Worm (Caenorhabditis elegans) whole organism, late embryonic: Measurements from ENCODE around the gene T05A8.3.
A peak's percentile ranks its signal among the peaks of the same experiment; 100 is the strongest.

Experiments
- C08G9.2 ChIP-seq: sonication (generic microtip); optimal IDR thresholded peaks from 2 replicates; lab custom pipeline; 2016; ENCODE audit warnings: mild to moderate bottlenecking, missing genetic modification characterization, moderate library complexity, missing compliant biosample characterization
- C38D4.7 ChIP-seq: fragments of 200-800 bp; sonication (Bioruptor generic); optimal IDR thresholded peaks from 2 replicates; lab custom pipeline; 2018; ENCODE audit warnings: mild to moderate bottlenecking, missing genetic modification characterization, moderate library complexity, missing compliant biosample characterization
- K09A11.1 ChIP-seq: sonication (generic microtip); optimal IDR thresholded peaks from 2 replicates; lab custom pipeline; 2017; ENCODE audit warnings: antibody characterized with exemption, mild to moderate bottlenecking, missing genetic modification characterization, missing compliant biosample characterization; ENCODE audit not compliant: insufficient read depth
- T23F11.4 ChIP-seq: fragments of 200-800 bp; sonication (Bioruptor generic); optimal IDR thresholded peaks from 2 replicates; lab custom pipeline; 2018; ENCODE audit warnings: mild to moderate bottlenecking, missing genetic modification characterization, missing compliant biosample characterization
- ceh-18 ChIP-seq: sonication (generic microtip); optimal IDR thresholded peaks from 2 replicates; lab custom pipeline; 2016; ENCODE audit warnings: missing genetic modification characterization, missing compliant biosample characterization
- ceh-19 ChIP-seq: fragments of 200-800 bp; sonication (Bioruptor generic); optimal IDR thresholded peaks from 2 replicates; lab custom pipeline; 2018; ENCODE audit warnings: mild to moderate bottlenecking, missing genetic modification characterization, missing compliant biosample characterization
- ceh-22 ChIP-seq: sonication (generic microtip); optimal IDR thresholded peaks from 2 replicates; lab custom pipeline; 2017; ENCODE audit warnings: missing biosample characterization, missing genetic modification characterization
- ceh-31 ChIP-seq: sonication (generic microtip); optimal IDR thresholded peaks from 2 replicates; lab custom pipeline; 2016; ENCODE audit warnings: missing genetic modification characterization, missing compliant biosample characterization
- ceh-34 ChIP-seq: sonication (generic microtip); optimal IDR thresholded peaks from 2 replicates; lab custom pipeline; 2016; ENCODE audit warnings: mild to moderate bottlenecking, missing genetic modification characterization, missing compliant biosample characterization
- ceh-45 ChIP-seq: fragments of 200-800 bp; sonication (Bioruptor generic); IDR thresholded peaks from 2 replicates; pipeline ENCODE4 v1.3.6; 2022; ENCODE audit warnings: missing genetic modification reagents, missing genetic modification characterization, missing compliant biosample characterization
- ceh-9 ChIP-seq: sonication (generic microtip); optimal IDR thresholded peaks from 2 replicates; lab custom pipeline; 2016; ENCODE audit warnings: mild to moderate bottlenecking, missing genetic modification characterization, inconsistent platforms, missing compliant biosample characterization
- che-1 ChIP-seq: sonication (generic microtip); optimal IDR thresholded peaks from 2 replicates; lab custom pipeline; 2016; ENCODE audit warnings: mild to moderate bottlenecking, missing genetic modification characterization, missing compliant biosample characterization
- dmd-4 ChIP-seq: sonication (generic microtip); optimal IDR thresholded peaks from 2 replicates; lab custom pipeline; 2016; ENCODE audit warnings: borderline replicate concordance, missing genetic modification characterization, missing compliant biosample characterization
- dve-1 ChIP-seq: sonication (generic microtip); optimal IDR thresholded peaks from 2 replicates; lab custom pipeline; 2017; ENCODE audit warnings: antibody characterized with exemption, mild to moderate bottlenecking, missing genetic modification characterization, missing compliant biosample characterization
- elt-2 ChIP-seq: sonication (generic microtip); optimal IDR thresholded peaks from 2 replicates; lab custom pipeline; 2016; ENCODE audit warnings: missing genetic modification reagents, missing genetic modification characterization, missing compliant biosample characterization
- fkh-10 ChIP-seq: fragments of 150-350 bp; optimal IDR thresholded peaks from 2 replicates; lab custom pipeline; 2014; ENCODE audit warnings: missing biosample characterization, missing genetic modification reagents, missing genetic modification characterization
- hlh-13 ChIP-seq: fragments of 200-800 bp; sonication (Bioruptor generic); optimal IDR thresholded peaks from 2 replicates; lab custom pipeline; 2018; ENCODE audit warnings: mild to moderate bottlenecking, missing genetic modification characterization, missing compliant biosample characterization
- hlh-15 ChIP-seq: sonication (generic microtip); optimal IDR thresholded peaks from 2 replicates; lab custom pipeline; 2016; ENCODE audit warnings: missing genetic modification characterization, missing compliant biosample characterization
- hlh-30 ChIP-seq: sonication (generic microtip); optimal IDR thresholded peaks from 2 replicates; lab custom pipeline; 2017; ENCODE audit warnings: antibody characterized with exemption, missing genetic modification characterization, missing compliant biosample characterization; ENCODE audit not compliant: insufficient read depth
- hlh-6 ChIP-seq: sonication (generic microtip); optimal IDR thresholded peaks from 2 replicates; lab custom pipeline; 2016; ENCODE audit warnings: missing genotype, missing genetic modification characterization, missing compliant biosample characterization
- hlh-8 ChIP-seq: sonication (generic microtip); optimal IDR thresholded peaks from 2 replicates; lab custom pipeline; 2016; ENCODE audit warnings: missing genotype, missing genetic modification characterization, missing compliant biosample characterization
- lim-6 ChIP-seq: sonication (generic microtip); optimal IDR thresholded peaks from 2 replicates; lab custom pipeline; 2016; ENCODE audit warnings: missing genetic modification characterization, missing compliant biosample characterization
- lin-11 ChIP-seq: fragments of 200-800 bp; sonication (Bioruptor generic); optimal IDR thresholded peaks from 2 replicates; lab custom pipeline; 2018; ENCODE audit warnings: mild to moderate bottlenecking, missing genetic modification characterization, missing compliant biosample characterization
- nhr-11 ChIP-seq: fragments of 150-350 bp; optimal IDR thresholded peaks from 2 replicates; lab custom pipeline; 2014; ENCODE audit warnings: missing biosample characterization, missing genetic modification characterization
- nhr-232 ChIP-seq: sonication (generic microtip); optimal IDR thresholded peaks from 2 replicates; lab custom pipeline; 2016; ENCODE audit warnings: missing genetic modification characterization, missing compliant biosample characterization
- odd-2 ChIP-seq: sonication (generic microtip); optimal IDR thresholded peaks from 2 replicates; lab custom pipeline; 2017; ENCODE audit warnings: antibody characterized with exemption, mild to moderate bottlenecking, missing genetic modification characterization, missing compliant biosample characterization
- ref-2 ChIP-seq: sonication (generic microtip); optimal IDR thresholded peaks from 2 replicates; lab custom pipeline; 2016; ENCODE audit warnings: missing genetic modification characterization, missing compliant biosample characterization
- sdc-2 ChIP-seq: sonication (generic microtip); optimal IDR thresholded peaks from 2 replicates; lab custom pipeline; 2016; ENCODE audit warnings: missing genotype, missing genetic modification characterization, missing compliant biosample characterization
- sox-4 ChIP-seq: sonication (generic microtip); optimal IDR thresholded peaks from 2 replicates; lab custom pipeline; 2017; ENCODE audit warnings: mild to moderate bottlenecking, missing genetic modification characterization, inconsistent platforms, missing compliant biosample characterization
- syd-9 ChIP-seq: sonication (generic microtip); optimal IDR thresholded peaks from 2 replicates; lab custom pipeline; 2016; ENCODE audit warnings: mild to moderate bottlenecking, missing genetic modification characterization, moderate library complexity, missing compliant biosample characterization
- tbx-7 ChIP-seq: sonication (generic microtip); optimal IDR thresholded peaks from 2 replicates; lab custom pipeline; 2016; ENCODE audit warnings: missing genotype, missing genetic modification characterization, missing compliant biosample characterization
- unc-3 ChIP-seq, 2 experiments: fragments of 200-800 bp in 1 of 2; sonication (Bioruptor generic) in 1 of 2; sonication (generic microtip) in 1 of 2; conservative IDR thresholded peaks in 1 of 2; optimal IDR thresholded peaks in 1 of 2; 2 replicates each; pipeline versions ENCODE4 v1.3.6 to Lab custom; 2016 to 2022; ENCODE audit warnings: missing compliant biosample characterization in 2 of 2, missing genetic modification characterization in 2 of 2, missing genetic modification reagents in 1 of 2
- unc-42 ChIP-seq: sonication (generic microtip); optimal IDR thresholded peaks from 2 replicates; lab custom pipeline; 2016; ENCODE audit warnings: missing genotype, missing genetic modification characterization, missing compliant biosample characterization
- unc-86 ChIP-seq: sonication (generic microtip); optimal IDR thresholded peaks from 2 replicates; lab custom pipeline; 2016; ENCODE audit warnings: missing genetic modification characterization, missing compliant biosample characterization
- zip-5 ChIP-seq: sonication (generic microtip); optimal IDR thresholded peaks from 2 replicates; lab custom pipeline; 2016; ENCODE audit warnings: missing genetic modification characterization, missing compliant biosample characterization

Gene T05A8.3

DNA sequence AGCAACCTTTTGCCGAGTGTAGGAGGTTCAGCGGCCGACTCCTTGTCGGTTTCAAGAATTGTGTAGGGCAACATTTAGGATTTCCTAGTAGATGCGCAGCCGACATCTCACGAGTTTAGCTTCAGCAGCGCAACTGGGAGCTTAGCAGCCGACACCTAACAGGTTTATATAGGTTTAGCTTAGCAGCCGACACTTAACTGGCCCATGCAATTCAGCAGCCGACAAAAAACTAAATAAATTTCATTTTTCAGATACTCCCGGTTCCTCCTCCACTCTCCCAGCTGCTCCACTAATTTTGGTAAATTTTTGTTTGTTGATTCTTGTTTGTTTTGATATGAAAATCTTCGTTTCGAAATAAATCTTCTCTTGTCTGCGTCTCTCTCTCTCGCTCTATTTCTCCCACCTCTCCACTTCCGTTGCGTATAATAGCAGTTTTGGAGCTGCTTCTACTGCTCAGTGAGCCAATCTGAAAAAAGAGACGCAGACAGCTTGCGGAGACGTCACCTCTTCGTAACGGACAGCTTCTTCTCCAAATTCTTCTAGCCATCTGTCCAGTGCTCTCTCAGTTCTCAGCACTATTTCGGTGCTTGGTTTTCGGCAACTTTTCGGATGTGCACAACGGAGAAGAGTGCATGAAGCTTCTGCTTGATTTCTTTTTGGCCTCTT is 30.9 kb upstream of the T05A8.3 start (continued):
- TF ChIP-seq hlh-6: no peak
- TF ChIP-seq unc-86: no peak
- TF ChIP-seq nhr-232 (tag; lab: Kevin White, UChicago): no peak
- TF ChIP-seq lim-6: no peak
- TF ChIP-seq unc-42 (tag; lab: Kevin White, UChicago): peak; percentile 71
- no peak for TF ChIP-seq sox-4 (tag; lab: Kevin White, UChicago)
- TF ChIP-seq T23F11.4: no peak
- TF ChIP-seq lin-11 (tag; lab: Kevin White, UChicago): no peak
- TF ChIP-seq ceh-31 (tag; lab: Kevin White, UChicago): peak; percentile 82
- no peak for TF ChIP-seq hlh-8 (tag; lab: Kevin White, UChicago)
- no peak for TF ChIP-seq dmd-4 (tag; lab: Kevin White, UChicago)
- no peak for TF ChIP-seq hlh-13 (GFP tag; lab: Kevin White, UChicago)
- no peak for TF ChIP-seq ceh-45

DNA sequence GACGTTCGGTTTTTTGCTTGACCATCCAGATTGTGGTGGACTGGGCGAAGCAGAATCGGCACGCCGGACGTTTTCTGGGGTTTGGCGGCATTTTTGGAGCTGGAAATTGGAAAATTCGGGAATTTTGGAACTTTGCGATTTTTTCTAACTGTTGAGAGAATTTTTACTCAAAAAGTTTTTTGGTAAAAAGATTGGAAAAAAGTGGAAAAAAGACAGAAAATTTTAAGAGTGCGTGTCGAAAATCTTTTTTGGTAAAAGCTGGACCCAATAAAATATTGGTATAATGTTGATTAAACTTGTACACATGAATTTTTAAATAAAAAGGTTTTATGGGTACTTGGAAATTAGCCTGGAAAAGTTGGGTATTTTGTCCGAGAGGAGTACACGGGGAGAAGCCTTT is 25.0 kb upstream of the T05A8.3 start, which contains the start of gene T05A8.7:
TSS of gene T05A8.7 (minus strand) at position 101 of the 400 bp plus-strand sequence.
- no peak for TF ChIP-seq sdc-2 (tag; lab: Kevin White, UChicago)
- no peak for TF ChIP-seq syd-9 (tag; lab: Kevin White, UChicago)
- TF ChIP-seq, all 69 proteins: peak for 0

- no peak for TF ChIP-seq lin-11 (tag; lab: Kevin White, UChicago)
Measured at ce11 chrII:2741405-2741804, 24.2 kb upstream of the T05A8.3 start.

ce11 chrII:2739619-2740018 is 22.4 kb upstream of the T05A8.3 start, which contains the start of gene T05A8.6:
Gene T05A8.6, minus strand, starts transcription at chrII:2739719.
- TF ChIP-seq ceh-22 (tag; lab: Kevin White, UChicago): no peak

ce11 chrII:2736938-2737337 is 19.7 kb upstream of the T05A8.3 start:
- TF ChIP-seq sox-4 (tag; lab: Kevin White, UChicago) (no peak), fkh-10 (no peak), nhr-232 (tag; lab: Kevin White, UChicago) (no peak), dve-1 (tag; lab: Kevin White, UChicago) (no peak), hlh-6 (peak; percentile 37), ref-2 (tag; lab: Kevin White, UChicago) (peak; percentile 4), ceh-18 (tag; lab: Kevin White, UChicago) (no peak), nhr-11 (tag; lab: Kevin White, UChicago) (no peak), dmd-4 (tag; lab: Kevin White, UChicago) (peak; percentile 9), hlh-13 (GFP tag; lab: Kevin White, UChicago) (no peak), C38D4.7 (GFP tag; lab: Kevin White, UChicago) (no peak), lin-11 (tag; lab: Kevin White, UChicago) (no peak), hlh-15 (tag; lab: Kevin White, UChicago) (no peak), C08G9.2 (no peak), unc-3 (GFP tag; conservative IDR thresholded peaks at IDR 0.05; lab: Robert Waterston, UW) (no peak), unc-3 (tag; optimal IDR thresholded peaks at IDR 0.05; lab: Kevin White, UChicago) (no peak)

ce11 chrII:2736156-2736728 is 19.0 kb upstream of the T05A8.3 start, which contains the start of gene T05A8.8:
Gene T05A8.8, plus strand, starts transcription at chrII:2736678.
- TF ChIP-seq sdc-2 (tag; lab: Kevin White, UChicago) (no peak), ceh-19 (no peak), fkh-10 (no peak), hlh-30 (tag; lab: Kevin White, UChicago) (no peak), che-1 (tag; lab: Kevin White, UChicago) (no peak), K09A11.1 (tag; lab: Kevin White, UChicago) (no peak), ceh-45 (no peak), nhr-11 (tag; lab: Kevin White, UChicago) (no peak), elt-2 (no peak), zip-5 (no peak), unc-42 (tag; lab: Kevin White, UChicago) (no peak), ceh-34 (tag; lab: Kevin White, UChicago) (no peak), ceh-9 (tag; lab: Kevin White, UChicago) (no peak), unc-3 (GFP tag; conservative IDR thresholded peaks at IDR 0.05; lab: Robert Waterston, UW) (no peak), unc-3 (tag; optimal IDR thresholded peaks at IDR 0.05; lab: Kevin White, UChicago) (no peak), hlh-13 (GFP tag; lab: Kevin White, UChicago) (no peak), C08G9.2 (no peak), odd-2 (tag; lab: Kevin White, UChicago) (no peak), syd-9 (tag; lab: Kevin White, UChicago) (no peak), tbx-7 (tag; lab: Kevin White, UChicago) (no peak)
